Fruit fly (Drosophila melanogaster): ENCODE data around the gene Wnk.

Gene Wnk

dm6 chr3L:21509488-21510122, 45.1 kb downstream of the Wnk start (continued):
- TF ChIP-seq lov (optimal IDR thresholded peaks at IDR 0.05) (no peak), lov (GFP tag; IDR thresholded peaks at IDR 0.05) (no peak), CG1603 (tag; optimal IDR thresholded peaks at IDR 0.05) (peak; percentile 47), ato (GFP tag; IDR thresholded peaks at IDR 0.05; ENCODE audit: partially characterized antibody) (no peak), ATbp (GFP tag; optimal IDR thresholded peaks at IDR 0.05) (peak; percentile 25), zen2 (GFP tag; IDR thresholded peaks at IDR 0.05; ENCODE audit: partially characterized antibody) (no peak), dysf (GFP tag; IDR thresholded peaks at IDR 0.05) (peak; percentile 56; the same call in 1 of the 3 replicates), CG7556 (GFP tag; optimal IDR thresholded peaks at IDR 0.05) (peak; percentile 51), CG1792 (GFP tag; optimal IDR thresholded peaks at IDR 0.05) (peak; percentile 16), ems (GFP tag; optimal IDR thresholded peaks at IDR 0.05) (peak; percentile 43), CG2120 (GFP tag; optimal IDR thresholded peaks at IDR 0.05) (peak; percentile 73), Oli (tag; optimal IDR thresholded peaks at IDR 0.05) (peak; percentile 41), CG10959 (GFP tag; IDR thresholded peaks at IDR 0.05) (no peak), repo (GFP tag; optimal IDR thresholded peaks at IDR 0.05) (peak; percentile 32), br (optimal IDR thresholded peaks at IDR 0.05) (no peak), CG18599 (GFP tag; optimal IDR thresholded peaks at IDR 0.05) (peak; percentile 35), CG10979 (tag; optimal IDR thresholded peaks at IDR 0.05) (peak; percentile 41), Adf1 (GFP tag; IDR thresholded peaks at IDR 0.05) (no peak), CG13424 (tag; optimal IDR thresholded peaks at IDR 0.05) (peak; percentile 33), H2.0 (GFP tag; IDR thresholded peaks at IDR 0.05) (0 out of 2 replicates have a peak, but pooled peaks have one; percentile 32), fd96Cb (tag; optimal IDR thresholded peaks at IDR 0.05) (peak; percentile 28), YL-1 (GFP tag; optimal IDR thresholded peaks at IDR 0.05) (no peak), CG6791 (GFP tag; IDR thresholded peaks at IDR 0.05; ENCODE audit: partially characterized antibody) (0 out of 3 replicates have a peak, but pooled peaks have one; percentile 26), CG17829 (tag; optimal IDR thresholded peaks at IDR 0.05) (no peak), CG8089 (GFP tag; optimal IDR thresholded peaks at IDR 0.05) (no peak), Myb (GFP tag; optimal IDR thresholded peaks at IDR 0.05) (no peak), CG9437 (GFP tag; optimal IDR thresholded peaks at IDR 0.05) (peak; percentile 19), az2 (GFP tag; optimal IDR thresholded peaks at IDR 0.05) (peak; percentile 23), dpn (GFP tag; optimal IDR thresholded peaks at IDR 0.05) (peak; percentile 29), z (GFP tag; IDR thresholded peaks at IDR 0.05) (no peak), pnt (GFP tag; optimal IDR thresholded peaks at IDR 0.05) (peak; percentile 11), CG10366 (GFP tag; IDR thresholded peaks at IDR 0.05) (0 out of 2 replicates have a peak, but pooled peaks have one; percentile 12), CG13296 (GFP tag; optimal IDR thresholded peaks at IDR 0.05) (peak; percentile 22), tio (GFP tag; optimal IDR thresholded peaks at IDR 0.05) (peak; percentile 33), CG12769 (tag; optimal IDR thresholded peaks at IDR 0.05) (peak; percentile 46), fd64A (GFP tag; optimal IDR thresholded peaks at IDR 0.05) (no peak), CG3163 (GFP tag; optimal IDR thresholded peaks at IDR 0.05) (peak; percentile 93), Asciz (GFP tag; optimal IDR thresholded peaks at IDR 0.05) (peak; percentile 19), CG34376 (GFP tag; optimal IDR thresholded peaks at IDR 0.05) (peak; percentile 16), CG32532 (GFP tag; IDR thresholded peaks at IDR 0.05) (0 out of 2 replicates have a peak, but pooled peaks have one; percentile 23), cg (GFP tag; optimal IDR thresholded peaks at IDR 0.05) (no peak), NC2α (GFP tag; optimal IDR thresholded peaks at IDR 0.05) (no peak), Atf3 (GFP tag; optimal IDR thresholded peaks at IDR 0.05) (peak; percentile 49), Dad (GFP tag; optimal IDR thresholded peaks at IDR 0.05) (no peak), Rx (GFP tag; IDR thresholded peaks at IDR 0.05) (0 out of 2 replicates have a peak, but pooled peaks have one; percentile 27), pan (optimal IDR thresholded peaks at IDR 0.05) (no peak), pan (GFP tag; optimal IDR thresholded peaks at IDR 0.05 in 1 of 2, IDR thresholded peaks at IDR 0.05 in 1 of 2) (no peak), dmrt11E (tag; optimal IDR thresholded peaks at IDR 0.05) (peak; percentile 38), HLH54F (GFP tag; optimal IDR thresholded peaks at IDR 0.05) (peak; percentile 6), gce (GFP tag; IDR thresholded peaks at IDR 0.05) (no peak)
